Worm (Caenorhabditis elegans) whole organism, L1 larva: ENCODE results near the gene rcat-1.

ENCODE experiments used
- C04F5.9 ChIP-seq: sonication (generic microtip); optimal IDR thresholded peaks from 2 replicates; lab custom pipeline; 2016; ENCODE audit warnings: missing genetic modification characterization, missing compliant biosample characterization
- C16A3.4 ChIP-seq: fragments of 150-350 bp; optimal IDR thresholded peaks from 2 replicates; lab custom pipeline; 2014; ENCODE audit warnings: missing biosample characterization, missing genetic modification characterization
- C34B4.2 ChIP-seq: sonication (generic microtip); optimal IDR thresholded peaks from 2 replicates; lab custom pipeline; 2017; ENCODE audit warnings: mild to moderate bottlenecking, missing genetic modification characterization, missing compliant biosample characterization
- Y116A8C.19 ChIP-seq: sonication (generic microtip); optimal IDR thresholded peaks from 2 replicates; lab custom pipeline; 2016; ENCODE audit warnings: missing compliant biosample characterization, missing genetic modification characterization, borderline replicate concordance
- aha-1 ChIP-seq: fragments of 150-350 bp; optimal IDR thresholded peaks from 2 replicates; lab custom pipeline; 2014; ENCODE audit warnings: missing biosample characterization, missing genetic modification characterization
- alr-1 ChIP-seq: fragments of 200-800 bp; sonication (Bioruptor generic); optimal IDR thresholded peaks from 2 replicates; lab custom pipeline; 2018; ENCODE audit warnings: borderline replicate concordance, mild to moderate bottlenecking, missing genetic modification characterization, missing compliant biosample characterization
- aly-2 ChIP-seq: fragments of 150-350 bp; optimal IDR thresholded peaks from 2 replicates; lab custom pipeline; 2014; ENCODE audit warnings: missing biosample characterization, missing genetic modification characterization
- blmp-1 ChIP-seq: fragments of 150-350 bp; optimal IDR thresholded peaks from 2 replicates; lab custom pipeline; 2014; ENCODE audit warnings: missing biosample characterization, missing genetic modification characterization
- ceh-8 ChIP-seq: fragments of 200-800 bp; sonication (Bioruptor generic); optimal IDR thresholded peaks from 2 replicates; lab custom pipeline; 2018; ENCODE audit warnings: mild to moderate bottlenecking, missing genetic modification characterization, moderate library complexity, missing compliant biosample characterization
- ceh-90 ChIP-seq: sonication (generic microtip); optimal IDR thresholded peaks from 2 replicates; lab custom pipeline; 2016; ENCODE audit warnings: missing genetic modification characterization, missing compliant biosample characterization
- ces-1 ChIP-seq: fragments of 150-350 bp; optimal IDR thresholded peaks from 2 replicates; lab custom pipeline; 2014; ENCODE audit warnings: missing biosample characterization, missing genetic modification reagents, missing genetic modification characterization
- dpl-1 ChIP-seq, 3 experiments: fragments of 150-350 bp in 2 of 3; sonication (generic microtip) in 1 of 3; optimal IDR thresholded peaks; 2 replicates each; lab custom pipeline; 2014 to 2017; ENCODE audit warnings: missing biosample characterization in 3 of 3, missing genetic modification characterization in 3 of 3, missing genetic modification reagents in 3 of 3
- dsc-1 ChIP-seq: sonication (generic microtip); optimal IDR thresholded peaks from 2 replicates; lab custom pipeline; 2016; ENCODE audit warnings: mild to moderate bottlenecking, missing genetic modification characterization, missing compliant biosample characterization
- efl-1 ChIP-seq, 4 experiments: fragments of 150-350 bp; optimal IDR thresholded peaks in 3 of 4; peaks in 1 of 4; 1 replicate in 1 of 4; 2 replicates in 3 of 4; lab custom pipeline; 2014; ENCODE audit warnings: missing biosample characterization in 2 of 4, missing genetic modification characterization in 2 of 4, missing genetic modification reagents in 2 of 4
- efl-3 ChIP-seq: fragments of 200-800 bp; sonication (Bioruptor generic); optimal IDR thresholded peaks from 2 replicates; lab custom pipeline; 2018; ENCODE audit warnings: mild to moderate bottlenecking, missing genetic modification characterization, missing compliant biosample characterization
- egl-13 ChIP-seq: sonication (generic microtip); optimal IDR thresholded peaks from 2 replicates; lab custom pipeline; 2016; ENCODE audit warnings: missing genotype, missing genetic modification reagents, missing genetic modification characterization, missing compliant biosample characterization
- elt-3 ChIP-seq, 6 experiments: fragments of 150-350 bp in 1 of 6; sonication (generic microtip); optimal IDR thresholded peaks; 2 replicates each; lab custom pipeline; 2017 to 2018; ENCODE audit warnings: missing biosample characterization in 6 of 6, missing genetic modification characterization in 6 of 6, inconsistent platforms in 1 of 6
- ets-5 ChIP-seq: fragments of 200-800 bp; sonication (Bioruptor generic); IDR thresholded peaks from 2 replicates; pipeline ENCODE4 v1.3.6; 2022; ENCODE audit warnings: missing genetic modification characterization, missing compliant biosample characterization
- fkh-10 ChIP-seq: sonication (generic microtip); optimal IDR thresholded peaks from 2 replicates; lab custom pipeline; 2017; ENCODE audit warnings: missing biosample characterization, missing genetic modification reagents, missing genetic modification characterization
- fkh-4 ChIP-seq: sonication (generic microtip); optimal IDR thresholded peaks from 2 replicates; lab custom pipeline; 2016; ENCODE audit warnings: missing compliant biosample characterization, missing genetic modification characterization, borderline replicate concordance
- hlh-17 ChIP-seq: fragments of 200-800 bp; sonication (Bioruptor generic); optimal IDR thresholded peaks from 2 replicates; lab custom pipeline; 2018; ENCODE audit warnings: missing genetic modification characterization, mild to moderate bottlenecking, missing compliant biosample characterization, moderate library complexity, borderline replicate concordance
- isw-1 ChIP-seq: fragments of 200-800 bp; sonication (Bioruptor generic); IDR thresholded peaks from 2 replicates; pipeline ENCODE4 v1.3.6; 2022; ENCODE audit warnings: missing genetic modification characterization, missing compliant biosample characterization
- jun-1 ChIP-seq: fragments of 150-350 bp; optimal IDR thresholded peaks from 2 replicates; lab custom pipeline; 2014; ENCODE audit warnings: missing biosample characterization, missing genetic modification reagents, missing genetic modification characterization
- lin-35 ChIP-seq, 2 experiments: fragments of 150-350 bp; optimal IDR thresholded peaks; 2 replicates each; lab custom pipeline; 2014; ENCODE audit warnings: missing biosample characterization in 2 of 2, missing genetic modification characterization in 2 of 2, missing genetic modification reagents in 2 of 2
- mef-2 ChIP-seq: fragments of 150-350 bp; optimal IDR thresholded peaks from 2 replicates; lab custom pipeline; 2014; ENCODE audit warnings: missing biosample characterization, missing genetic modification characterization
- nhr-12 ChIP-seq: sonication (generic microtip); optimal IDR thresholded peaks from 2 replicates; lab custom pipeline; 2017; ENCODE audit warnings: missing biosample characterization, missing genetic modification characterization
- nhr-19 ChIP-seq: fragments of 200-800 bp; sonication (Bioruptor generic); conservative IDR thresholded peaks from 2 replicates; pipeline ENCODE4 v1.3.6; 2022; ENCODE audit warnings: missing genetic modification characterization, missing compliant biosample characterization
- nhr-20 ChIP-seq: sonication (generic microtip); optimal IDR thresholded peaks from 2 replicates; lab custom pipeline; 2016; ENCODE audit warnings: mild to moderate bottlenecking, missing genetic modification characterization, missing compliant biosample characterization
- nhr-237 ChIP-seq: fragments of 150-350 bp; optimal IDR thresholded peaks from 2 replicates; lab custom pipeline; 2014; ENCODE audit warnings: missing biosample characterization, missing genetic modification characterization
- nhr-28 ChIP-seq: fragments of 150-350 bp; optimal IDR thresholded peaks from 2 replicates; lab custom pipeline; 2014; ENCODE audit warnings: missing biosample characterization, missing genetic modification characterization
- nhr-71 ChIP-seq: sonication (generic microtip); optimal IDR thresholded peaks from 2 replicates; lab custom pipeline; 2016; ENCODE audit warnings: mild to moderate bottlenecking, missing genetic modification characterization, moderate library complexity, missing compliant biosample characterization
- nhr-84 ChIP-seq: sonication (generic microtip); optimal IDR thresholded peaks from 2 replicates; lab custom pipeline; 2017; ENCODE audit warnings: missing biosample characterization, missing genetic modification characterization
- nhr-90 ChIP-seq: sonication (generic microtip); optimal IDR thresholded peaks from 2 replicates; lab custom pipeline; 2016; ENCODE audit warnings: mild to moderate bottlenecking, missing genetic modification characterization, missing compliant biosample characterization; ENCODE audit not compliant: poor library complexity
- pag-3 ChIP-seq: sonication (generic microtip); optimal IDR thresholded peaks from 2 replicates; lab custom pipeline; 2017; ENCODE audit warnings: missing genetic modification characterization, mild to moderate bottlenecking, missing compliant biosample characterization, antibody characterized with exemption, borderline replicate concordance; ENCODE audit not compliant: insufficient read depth
- pax-3 ChIP-seq: fragments of 200-800 bp; sonication (Bioruptor generic); optimal IDR thresholded peaks from 2 replicates; lab custom pipeline; 2018; ENCODE audit warnings: mild to moderate bottlenecking, missing genetic modification characterization, moderate library complexity, missing compliant biosample characterization
- rnt-1 ChIP-seq: sonication (generic microtip); optimal IDR thresholded peaks from 2 replicates; lab custom pipeline; 2016; ENCODE audit warnings: mild to moderate bottlenecking, missing genetic modification characterization, moderate library complexity, missing compliant biosample characterization
- snpc-4 ChIP-seq: fragments of 150-350 bp; optimal IDR thresholded peaks from 2 replicates; lab custom pipeline; 2014; ENCODE audit warnings: missing biosample characterization, missing genetic modification characterization
- sox-4 ChIP-seq: sonication (generic microtip); optimal IDR thresholded peaks from 2 replicates; lab custom pipeline; 2016; ENCODE audit warnings: missing genetic modification characterization, missing compliant biosample characterization
- sptf-1 ChIP-seq: fragments of 150-350 bp; optimal IDR thresholded peaks from 2 replicates; lab custom pipeline; 2014; ENCODE audit warnings: missing biosample characterization, missing genetic modification characterization
- swsn-7 ChIP-seq: sonication (generic microtip); optimal IDR thresholded peaks from 2 replicates; lab custom pipeline; 2016; ENCODE audit warnings: missing genetic modification characterization, missing compliant biosample characterization
- unc-130 ChIP-seq: fragments of 150-350 bp; optimal IDR thresholded peaks from 2 replicates; lab custom pipeline; 2017; ENCODE audit warnings: missing biosample characterization, missing genetic modification characterization, inconsistent platforms
- unc-30 ChIP-seq: sonication (generic microtip); optimal IDR thresholded peaks from 2 replicates; lab custom pipeline; 2017; ENCODE audit warnings: missing biosample characterization, missing genetic modification characterization
- unc-98 ChIP-seq: fragments of 200-800 bp; sonication (Bioruptor generic); IDR thresholded peaks from 2 replicates; pipeline ENCODE4 v1.3.6; 2022; ENCODE audit warnings: missing genetic modification characterization, missing compliant biosample characterization
- zag-1 ChIP-seq: fragments of 150-350 bp; optimal IDR thresholded peaks from 2 replicates; lab custom pipeline; 2014; ENCODE audit warnings: missing biosample characterization, missing genetic modification characterization
- zip-4 ChIP-seq: fragments of 200-800 bp; sonication (Bioruptor generic); optimal IDR thresholded peaks from 2 replicates; lab custom pipeline; 2018; ENCODE audit warnings: mild to moderate bottlenecking, missing genetic modification characterization, moderate library complexity, missing compliant biosample characterization
- ztf-11 ChIP-seq, 2 experiments: sonication (generic microtip); optimal IDR thresholded peaks; 2 replicates each; lab custom pipeline; 2016 to 2017; ENCODE audit warnings: missing genetic modification characterization in 2 of 2, missing biosample characterization in 1 of 2, missing compliant biosample characterization in 1 of 2

rcat-1 gene

DNA sequence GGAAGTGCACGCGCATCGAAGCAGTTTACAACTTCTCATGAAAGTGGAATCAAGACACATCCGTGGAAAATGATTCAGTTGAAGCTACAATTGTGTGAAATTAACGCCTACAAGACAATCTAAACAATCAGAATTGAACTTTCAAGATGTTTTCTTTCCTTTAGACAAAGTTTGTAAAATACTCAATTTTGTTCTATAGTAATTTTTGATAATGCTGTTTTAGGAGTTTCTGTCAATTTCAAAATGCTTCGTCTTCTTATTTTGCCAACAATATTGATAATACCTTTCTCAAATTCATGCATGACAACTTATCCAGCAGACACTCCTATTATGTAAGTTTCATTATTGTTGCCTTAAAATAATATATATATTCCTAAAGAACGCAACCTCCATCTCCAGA, 13.9 kb upstream of the rcat-1 start, which contains the start of gene T21D12.11:
Gene T21D12.11, plus strand, starts transcription at position 301 of the 400 bp plus-strand sequence.
- TF ChIP-seq rnt-1 (tag; lab: Kevin White, UChicago) (no peak), C34B4.2 (tag; lab: Kevin White, UChicago) (no peak)

DNA sequence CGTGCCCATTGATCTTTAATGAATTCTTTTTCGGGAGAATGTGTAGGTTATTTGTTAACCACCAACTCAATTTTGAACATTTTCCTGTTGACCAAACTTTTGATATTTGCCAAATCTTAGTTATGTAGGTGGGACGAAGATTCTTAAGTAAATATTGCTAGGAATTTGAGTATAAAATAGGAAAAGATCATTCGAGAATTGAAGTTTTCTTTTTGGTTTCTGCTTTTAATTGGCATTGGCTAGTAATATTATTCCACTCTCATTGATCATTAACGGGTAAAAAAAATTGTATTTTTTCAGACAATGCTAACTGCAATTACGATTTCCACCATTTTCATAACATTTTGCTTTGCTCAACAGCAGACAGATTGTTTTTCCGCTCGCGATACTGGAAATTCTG, 10.9 kb upstream of the rcat-1 start, which contains the start of gene T21D12.12:
Gene T21D12.12, plus strand, starts transcription at position 301 of the 400 bp plus-strand sequence.
- TF ChIP-seq C16A3.4 (tag; lab: Kevin White, UChicago): no peak
- no peak for TF ChIP-seq swsn-7 (tag; lab: Kevin White, UChicago)
- no peak for TF ChIP-seq Y116A8C.19 (tag; lab: Kevin White, UChicago)
- TF ChIP-seq nhr-28 (tag; lab: Kevin White, UChicago): no peak
- TF ChIP-seq dpl-1 (GFP tag; optimal IDR thresholded peaks at IDR 0.05; lab: Kevin White, UChicago): no peak
- no peak for TF ChIP-seq nhr-84 (tag; lab: Kevin White, UChicago)
- TF ChIP-seq hlh-17 (GFP tag; lab: Kevin White, UChicago): no peak
- TF ChIP-seq fkh-4: no peak
- TF ChIP-seq ztf-11 (tag; optimal IDR thresholded peaks at IDR 0.05; lab: Kevin White, UChicago): no peak
- TF ChIP-seq, all 84 proteins: peak for 0

DNA sequence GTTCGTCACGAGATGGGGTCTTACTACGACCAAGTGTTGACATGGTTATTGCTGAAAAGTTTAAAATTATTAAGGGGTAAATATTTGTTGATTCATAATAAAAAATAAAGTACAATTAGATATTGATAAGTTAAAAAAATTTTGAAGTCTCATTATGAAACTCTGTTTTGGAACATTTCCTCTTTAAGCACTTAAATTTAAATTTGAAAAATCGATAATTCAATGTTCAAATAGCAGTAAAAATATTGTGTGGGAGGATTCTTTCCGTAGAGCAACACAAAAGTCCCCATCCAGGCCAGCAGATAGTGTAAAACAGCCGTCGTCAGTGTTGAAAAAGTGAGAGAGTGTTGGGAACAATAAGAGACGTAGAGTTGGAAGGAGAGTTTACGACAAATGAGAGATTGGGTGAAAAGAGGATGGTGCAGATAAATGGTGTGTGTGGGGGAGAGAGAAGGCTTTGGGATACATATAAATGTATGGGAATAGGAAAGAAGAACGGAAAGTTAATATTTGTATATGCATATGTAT, 9.0 kb upstream of the rcat-1 start, which contains the start of gene pat-6:
Gene pat-6, minus strand, starts transcription at position 51 of the 528 bp plus-strand sequence.
- TF ChIP-seq mef-2: no peak
- no peak for TF ChIP-seq blmp-1 (tag; lab: Kevin White, UChicago)
- TF ChIP-seq unc-130 (tag; lab: Kevin White, UChicago): no peak
- peak; percentile 57 to 60 for TF ChIP-seq efl-1 (optimal IDR thresholded peaks at IDR 0.05; lab: Kevin White, UChicago)
- peak; percentile 47 to 93 for TF ChIP-seq efl-1 (GFP tag; optimal IDR thresholded peaks at IDR 0.05 in 1 of 2; lab: Kevin White, UChicago)
- TF ChIP-seq unc-30 (tag; lab: Kevin White, UChicago): no peak
- no peak for TF ChIP-seq nhr-84 (tag; lab: Kevin White, UChicago)
- no peak for TF ChIP-seq elt-3 (tag; optimal IDR thresholded peaks at IDR 0.05; lab: Kevin White, UChicago)
- no peak for TF ChIP-seq egl-13 (tag; lab: Kevin White, UChicago)
- no peak for TF ChIP-seq efl-3 (GFP tag; lab: Kevin White, UChicago)
- no peak for TF ChIP-seq C04F5.9 (tag; lab: Kevin White, UChicago)
- peak; percentile 51 for TF ChIP-seq nhr-71 (tag; lab: Kevin White, UChicago)
- no peak for TF ChIP-seq alr-1 (tag; lab: Kevin White, UChicago)
- no peak for TF ChIP-seq Y116A8C.19 (tag; lab: Kevin White, UChicago)
- TF ChIP-seq unc-98 (GFP tag; lab: Robert Waterston, UW): no peak
- TF ChIP-seq fkh-10 (GFP tag; lab: Kevin White, UChicago): no peak
- peak; percentile 67 for TF ChIP-seq rnt-1 (tag; lab: Kevin White, UChicago)
- no peak for TF ChIP-seq sptf-1 (tag; lab: Kevin White, UChicago)
- no peak for TF ChIP-seq nhr-237 (tag; lab: Kevin White, UChicago)
- TF ChIP-seq nhr-12: no peak
- no peak for TF ChIP-seq hlh-17 (GFP tag; lab: Kevin White, UChicago)
- TF ChIP-seq C16A3.4 (tag; lab: Kevin White, UChicago): no peak
- TF ChIP-seq jun-1 (tag; lab: Kevin White, UChicago): no peak
- TF ChIP-seq pag-3 (tag; lab: Kevin White, UChicago): no peak
- TF ChIP-seq pax-3 (tag; lab: Kevin White, UChicago): no peak
- no peak for TF ChIP-seq ztf-11 (tag; optimal IDR thresholded peaks at IDR 0.05; lab: Kevin White, UChicago)
- TF ChIP-seq dpl-1 (GFP tag; optimal IDR thresholded peaks at IDR 0.05; lab: Kevin White, UChicago): peak in 1 of 3 experiments; percentile 39
- TF ChIP-seq snpc-4 (tag; lab: Kevin White, UChicago): no peak
- TF ChIP-seq ets-5 (GFP tag; lab: Robert Waterston, UW): no peak
- no peak for TF ChIP-seq ceh-8 (GFP tag; lab: Kevin White, UChicago)
- no peak for TF ChIP-seq sox-4 (tag; lab: Kevin White, UChicago)
- no peak for TF ChIP-seq zag-1 (tag; lab: Kevin White, UChicago)
- no peak for TF ChIP-seq isw-1
- no peak for TF ChIP-seq ceh-90
- TF ChIP-seq nhr-19 (GFP tag; lab: Robert Waterston, UW): no peak
- no peak for TF ChIP-seq zip-4 (GFP tag; lab: Kevin White, UChicago)
- TF ChIP-seq nhr-90: no peak
- TF ChIP-seq lin-35 (GFP tag; optimal IDR thresholded peaks at IDR 0.05; lab: Kevin White, UChicago): peak; percentile 7 to 53
- TF ChIP-seq ces-1 (GFP tag; lab: Kevin White, UChicago): no peak
- no peak for TF ChIP-seq aha-1 (tag; lab: Kevin White, UChicago)
- TF ChIP-seq nhr-20 (tag; lab: Kevin White, UChicago): no peak
- TF ChIP-seq dsc-1 (tag; lab: Kevin White, UChicago): peak; percentile 58
- TF ChIP-seq aly-2 (tag; lab: Kevin White, UChicago): no peak
